Worm (Caenorhabditis elegans) whole organism, L1 larva: ENCODE results near the gene pmp-1.
A peak's percentile ranks its signal among the peaks of the same experiment; 100 is the strongest.

Experiments used
- C04F5.9 ChIP-seq: sonication (generic microtip); optimal IDR thresholded peaks from 2 replicates; lab custom pipeline; 2016; ENCODE audit warnings: missing genetic modification characterization, missing compliant biosample characterization
- C16A3.4 ChIP-seq: fragments of 150-350 bp; optimal IDR thresholded peaks from 2 replicates; lab custom pipeline; 2014; ENCODE audit warnings: missing biosample characterization, missing genetic modification characterization
- C34B4.2 ChIP-seq: sonication (generic microtip); optimal IDR thresholded peaks from 2 replicates; lab custom pipeline; 2017; ENCODE audit warnings: mild to moderate bottlenecking, missing genetic modification characterization, missing compliant biosample characterization
- alr-1 ChIP-seq: fragments of 200-800 bp; sonication (Bioruptor generic); optimal IDR thresholded peaks from 2 replicates; lab custom pipeline; 2018; ENCODE audit warnings: borderline replicate concordance, mild to moderate bottlenecking, missing genetic modification characterization, missing compliant biosample characterization
- blmp-1 ChIP-seq: fragments of 150-350 bp; optimal IDR thresholded peaks from 2 replicates; lab custom pipeline; 2014; ENCODE audit warnings: missing biosample characterization, missing genetic modification characterization
- ceh-8 ChIP-seq: fragments of 200-800 bp; sonication (Bioruptor generic); optimal IDR thresholded peaks from 2 replicates; lab custom pipeline; 2018; ENCODE audit warnings: mild to moderate bottlenecking, missing genetic modification characterization, moderate library complexity, missing compliant biosample characterization
- ceh-90 ChIP-seq: sonication (generic microtip); optimal IDR thresholded peaks from 2 replicates; lab custom pipeline; 2016; ENCODE audit warnings: missing genetic modification characterization, missing compliant biosample characterization
- dpl-1 ChIP-seq, 3 experiments: fragments of 150-350 bp in 2 of 3; sonication (generic microtip) in 1 of 3; optimal IDR thresholded peaks; 2 replicates each; lab custom pipeline; 2014 to 2017; ENCODE audit warnings: missing biosample characterization in 3 of 3, missing genetic modification characterization in 3 of 3, missing genetic modification reagents in 3 of 3
- dsc-1 ChIP-seq: sonication (generic microtip); optimal IDR thresholded peaks from 2 replicates; lab custom pipeline; 2016; ENCODE audit warnings: mild to moderate bottlenecking, missing genetic modification characterization, missing compliant biosample characterization
- efl-1 ChIP-seq, 4 experiments: fragments of 150-350 bp; optimal IDR thresholded peaks in 3 of 4; peaks in 1 of 4; 1 replicate in 1 of 4; 2 replicates in 3 of 4; lab custom pipeline; 2014; ENCODE audit warnings: missing biosample characterization in 2 of 4, missing genetic modification characterization in 2 of 4, missing genetic modification reagents in 2 of 4
- egl-27 ChIP-seq, 2 experiments: fragments of 150-350 bp in 1 of 2; sonication (generic microtip); optimal IDR thresholded peaks; 3 replicates each; lab custom pipeline; 2017 to 2018; ENCODE audit warnings: missing biosample characterization in 2 of 2, missing genetic modification characterization in 2 of 2, missing genetic modification reagents in 2 of 2
- elt-3 ChIP-seq, 6 experiments: fragments of 150-350 bp in 1 of 6; sonication (generic microtip); optimal IDR thresholded peaks; 2 replicates each; lab custom pipeline; 2017 to 2018; ENCODE audit warnings: missing biosample characterization in 6 of 6, missing genetic modification characterization in 6 of 6, inconsistent platforms in 1 of 6
- fos-1 ChIP-seq: fragments of 150-350 bp; optimal IDR thresholded peaks from 2 replicates; lab custom pipeline; 2014; ENCODE audit warnings: missing biosample characterization, missing genetic modification characterization
- grh-1 ChIP-seq: fragments of 200-800 bp; sonication (Bioruptor generic); IDR thresholded peaks from 2 replicates; pipeline ENCODE4 v1.3.6; 2022; ENCODE audit warnings: missing genetic modification reagents, missing genetic modification characterization, missing compliant biosample characterization
- hlh-17 ChIP-seq: fragments of 200-800 bp; sonication (Bioruptor generic); optimal IDR thresholded peaks from 2 replicates; lab custom pipeline; 2018; ENCODE audit warnings: missing genetic modification characterization, mild to moderate bottlenecking, missing compliant biosample characterization, moderate library complexity, borderline replicate concordance
- hpl-2 ChIP-seq: fragments of 150-350 bp; optimal IDR thresholded peaks from 2 replicates; lab custom pipeline; 2014; ENCODE audit warnings: missing biosample characterization, missing genetic modification reagents, missing genetic modification characterization
- jun-1 ChIP-seq: fragments of 150-350 bp; optimal IDR thresholded peaks from 2 replicates; lab custom pipeline; 2014; ENCODE audit warnings: missing biosample characterization, missing genetic modification reagents, missing genetic modification characterization
- lin-14 ChIP-seq: fragments of 200-800 bp; sonication (Bioruptor generic); optimal IDR thresholded peaks from 2 replicates; lab custom pipeline; 2018; ENCODE audit warnings: mild to moderate bottlenecking, missing genetic modification characterization, moderate library complexity, missing compliant biosample characterization
- lin-35 ChIP-seq, 2 experiments: fragments of 150-350 bp; optimal IDR thresholded peaks; 2 replicates each; lab custom pipeline; 2014; ENCODE audit warnings: missing biosample characterization in 2 of 2, missing genetic modification characterization in 2 of 2, missing genetic modification reagents in 2 of 2
- lir-3 ChIP-seq: sonication (generic microtip); optimal IDR thresholded peaks from 2 replicates; lab custom pipeline; 2016; ENCODE audit warnings: mild to moderate bottlenecking, missing genetic modification characterization, moderate library complexity, missing compliant biosample characterization; ENCODE audit not compliant: poor library complexity
- lsy-2 ChIP-seq, 2 experiments: fragments of 150-350 bp; optimal IDR thresholded peaks; 2 replicates each; lab custom pipeline; 2014; ENCODE audit warnings: missing biosample characterization in 2 of 2, missing genetic modification characterization in 2 of 2
- mdl-1 ChIP-seq, 2 experiments: fragments of 150-350 bp; optimal IDR thresholded peaks; 2 replicates each; lab custom pipeline; 2014 to 2017; ENCODE audit warnings: missing biosample characterization in 2 of 2, missing genetic modification characterization in 2 of 2, inconsistent platforms in 1 of 2
- mep-1 ChIP-seq: fragments of 150-350 bp; optimal IDR thresholded peaks from 2 replicates; lab custom pipeline; 2014; ENCODE audit warnings: missing biosample characterization, missing genetic modification characterization
- nhr-19 ChIP-seq: fragments of 200-800 bp; sonication (Bioruptor generic); conservative IDR thresholded peaks from 2 replicates; pipeline ENCODE4 v1.3.6; 2022; ENCODE audit warnings: missing genetic modification characterization, missing compliant biosample characterization
- nhr-20 ChIP-seq: sonication (generic microtip); optimal IDR thresholded peaks from 2 replicates; lab custom pipeline; 2016; ENCODE audit warnings: mild to moderate bottlenecking, missing genetic modification characterization, missing compliant biosample characterization
- nhr-47 ChIP-seq: sonication (generic microtip); optimal IDR thresholded peaks from 2 replicates; lab custom pipeline; 2016; ENCODE audit warnings: mild to moderate bottlenecking, missing genetic modification characterization, moderate library complexity, missing compliant biosample characterization
- nhr-71 ChIP-seq: sonication (generic microtip); optimal IDR thresholded peaks from 2 replicates; lab custom pipeline; 2016; ENCODE audit warnings: mild to moderate bottlenecking, missing genetic modification characterization, moderate library complexity, missing compliant biosample characterization
- nhr-85 ChIP-seq: sonication (generic microtip); peaks from one replicate; lab custom pipeline; 2016; ENCODE audit warnings: missing genetic modification characterization, inconsistent platforms, missing compliant biosample characterization
- nhr-90 ChIP-seq: sonication (generic microtip); optimal IDR thresholded peaks from 2 replicates; lab custom pipeline; 2016; ENCODE audit warnings: mild to moderate bottlenecking, missing genetic modification characterization, missing compliant biosample characterization; ENCODE audit not compliant: poor library complexity
- pax-3 ChIP-seq: fragments of 200-800 bp; sonication (Bioruptor generic); optimal IDR thresholded peaks from 2 replicates; lab custom pipeline; 2018; ENCODE audit warnings: mild to moderate bottlenecking, missing genetic modification characterization, moderate library complexity, missing compliant biosample characterization
- pqm-1 ChIP-seq: sonication (generic microtip); optimal IDR thresholded peaks from 3 replicates; lab custom pipeline; 2017; ENCODE audit warnings: missing biosample characterization, missing genetic modification characterization
- rnt-1 ChIP-seq: sonication (generic microtip); optimal IDR thresholded peaks from 2 replicates; lab custom pipeline; 2016; ENCODE audit warnings: mild to moderate bottlenecking, missing genetic modification characterization, moderate library complexity, missing compliant biosample characterization
- snu-23 ChIP-seq: sonication (generic microtip); optimal IDR thresholded peaks from 2 replicates; lab custom pipeline; 2016; ENCODE audit warnings: missing genetic modification characterization, missing compliant biosample characterization
- tbx-2 ChIP-seq: sonication (generic microtip); optimal IDR thresholded peaks from 2 replicates; lab custom pipeline; 2016; ENCODE audit warnings: missing genetic modification characterization, missing compliant biosample characterization
- unc-130 ChIP-seq: fragments of 150-350 bp; optimal IDR thresholded peaks from 2 replicates; lab custom pipeline; 2017; ENCODE audit warnings: missing biosample characterization, missing genetic modification characterization, inconsistent platforms
- unc-98 ChIP-seq: fragments of 200-800 bp; sonication (Bioruptor generic); IDR thresholded peaks from 2 replicates; pipeline ENCODE4 v1.3.6; 2022; ENCODE audit warnings: missing genetic modification characterization, missing compliant biosample characterization
- vab-15 ChIP-seq: sonication (generic microtip); optimal IDR thresholded peaks from 2 replicates; lab custom pipeline; 2017; ENCODE audit warnings: missing genotype, mild to moderate bottlenecking, missing genetic modification characterization, missing compliant biosample characterization
- xbp-1 ChIP-seq: sonication (generic microtip); optimal IDR thresholded peaks from 2 replicates; lab custom pipeline; 2016; ENCODE audit warnings: missing genetic modification characterization, missing compliant biosample characterization
- zag-1 ChIP-seq: fragments of 150-350 bp; optimal IDR thresholded peaks from 2 replicates; lab custom pipeline; 2014; ENCODE audit warnings: missing biosample characterization, missing genetic modification characterization
- zip-4 ChIP-seq: fragments of 200-800 bp; sonication (Bioruptor generic); optimal IDR thresholded peaks from 2 replicates; lab custom pipeline; 2018; ENCODE audit warnings: mild to moderate bottlenecking, missing genetic modification characterization, moderate library complexity, missing compliant biosample characterization
- ztf-4 ChIP-seq: fragments of 150-350 bp; optimal IDR thresholded peaks from 2 replicates; lab custom pipeline; 2014; ENCODE audit warnings: missing biosample characterization, missing genetic modification characterization

pmp-1 gene

DNA sequence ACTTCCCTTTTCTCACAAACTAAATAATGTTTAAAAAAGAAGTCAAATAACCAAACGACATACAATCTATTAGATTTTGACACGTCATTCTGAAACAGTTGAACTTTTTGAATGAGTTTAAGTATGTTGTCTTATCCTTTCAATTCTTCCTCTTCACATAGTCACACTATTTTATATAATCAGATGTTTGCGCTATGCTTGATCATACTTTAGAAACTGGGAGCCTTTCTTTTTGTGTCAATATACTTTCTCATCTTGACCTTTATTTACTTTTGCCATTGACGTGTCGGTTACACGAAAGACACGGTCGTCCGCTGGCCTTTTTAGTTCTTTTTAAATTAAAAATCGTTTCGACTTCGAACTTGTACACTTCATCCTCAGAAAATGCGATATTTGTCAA is 31.6 kb downstream of the pmp-1 start, which contains the start of gene C04A2.15:
Gene C04A2.15, plus strand, starts transcription at position 299 of the 400 bp plus-strand sequence.
- TF ChIP-seq xbp-1 (tag; lab: Kevin White, UChicago) (no peak), ceh-90 (no peak), lin-14 (GFP tag; lab: Kevin White, UChicago) (peak; percentile 34)

DNA sequence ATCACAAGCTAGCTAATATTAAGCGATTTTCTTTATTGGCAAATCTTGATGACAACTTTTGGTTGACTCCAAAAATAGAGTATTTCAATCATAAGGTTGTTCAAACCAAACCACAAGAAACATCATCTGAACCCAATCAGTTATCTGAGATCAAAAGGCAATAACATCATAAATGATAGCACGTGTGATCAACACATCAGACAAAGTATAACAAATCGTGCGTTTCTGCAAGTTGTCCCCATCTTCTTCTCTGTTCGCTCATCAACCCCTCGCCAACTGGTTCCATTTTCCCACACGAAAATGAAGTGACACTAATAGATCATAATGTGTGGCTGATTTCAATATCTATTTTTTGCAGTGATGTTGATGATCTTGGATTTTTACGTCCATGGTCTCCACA is 34.2 kb downstream of the pmp-1 start:
- TF ChIP-seq ztf-4 (tag; lab: Kevin White, UChicago), result peak; percentile 60
- TF ChIP-seq nhr-47 (tag; lab: Kevin White, UChicago), result peak; percentile 6
- peak; percentile 24 for TF ChIP-seq lir-3
- TF ChIP-seq unc-98 (GFP tag; lab: Robert Waterston, UW), result no peak
- TF ChIP-seq mep-1, result peak; percentile 3
- peak in 1 of 3 experiments; percentile 37 for TF ChIP-seq dpl-1 (GFP tag; optimal IDR thresholded peaks at IDR 0.05; lab: Kevin White, UChicago)
- peak; percentile 82 for TF ChIP-seq vab-15
- TF ChIP-seq zip-4, result no peak
- no peak for TF ChIP-seq dsc-1
- TF ChIP-seq pax-3 (tag; lab: Kevin White, UChicago), result no peak
- TF ChIP-seq lsy-2 (tag; optimal IDR thresholded peaks at IDR 0.05; lab: Kevin White, UChicago), result peak in 1 of 2 experiments; percentile 31
- no peak for TF ChIP-seq efl-1 (optimal IDR thresholded peaks at IDR 0.05; lab: Kevin White, UChicago)
- peak in 1 of 2 experiments; percentile 92 for TF ChIP-seq efl-1 (GFP tag; optimal IDR thresholded peaks at IDR 0.05 in 1 of 2; lab: Kevin White, UChicago)
- peak; percentile 13 for TF ChIP-seq nhr-90 (tag; lab: Kevin White, UChicago)
- TF ChIP-seq lin-14 (GFP tag; lab: Kevin White, UChicago), result peak; percentile 74
- no peak for TF ChIP-seq pqm-1 (tag; lab: Kevin White, UChicago)
- TF ChIP-seq fos-1 (tag; lab: Kevin White, UChicago), result no peak
- TF ChIP-seq tbx-2 (tag; lab: Kevin White, UChicago), result peak; percentile 63
- peak; percentile 63 for TF ChIP-seq nhr-19 (GFP tag; lab: Robert Waterston, UW)
- peak in 1 of 2 experiments; percentile 73 for TF ChIP-seq lin-35 (GFP tag; optimal IDR thresholded peaks at IDR 0.05; lab: Kevin White, UChicago)
- TF ChIP-seq nhr-85 (tag; lab: Kevin White, UChicago), result peak; percentile 94
- TF ChIP-seq C16A3.4 (tag; lab: Kevin White, UChicago), result peak; percentile 34
- TF ChIP-seq nhr-71, result peak; percentile 84
- TF ChIP-seq nhr-20 (tag; lab: Kevin White, UChicago), result peak; percentile 79
- peak in 1 of 2 experiments; percentile 81 for TF ChIP-seq mdl-1 (tag; optimal IDR thresholded peaks at IDR 0.05; lab: Kevin White, UChicago)
- no peak for TF ChIP-seq C04F5.9 (tag; lab: Kevin White, UChicago)
- TF ChIP-seq rnt-1 (tag; lab: Kevin White, UChicago), result peak; percentile 15
- no peak for TF ChIP-seq hlh-17 (GFP tag; lab: Kevin White, UChicago)
- TF ChIP-seq elt-3 (tag; optimal IDR thresholded peaks at IDR 0.05; lab: Kevin White, UChicago), result peak in 3 of 6 experiments; percentile 7 to 93 (median 81)
- no peak for TF ChIP-seq hpl-2 (GFP tag; lab: Kevin White, UChicago)
- TF ChIP-seq blmp-1 (tag; lab: Kevin White, UChicago), result peak; percentile 86
- no peak for TF ChIP-seq C34B4.2
- no peak for TF ChIP-seq alr-1
- TF ChIP-seq grh-1 (GFP tag; lab: Robert Waterston, UW), result peak; percentile 42; the same call in 1 of the 2 replicates
- TF ChIP-seq unc-130 (tag; lab: Kevin White, UChicago), result peak; percentile 78
- TF ChIP-seq jun-1 (tag; lab: Kevin White, UChicago), result no peak
- TF ChIP-seq zag-1 (tag; lab: Kevin White, UChicago), result no peak
- no peak for TF ChIP-seq ceh-8 (GFP tag; lab: Kevin White, UChicago)
- TF ChIP-seq snu-23, result peak; percentile 59
- peak; percentile 48 to 71 for TF ChIP-seq egl-27 (tag; optimal IDR thresholded peaks at IDR 0.05; lab: Kevin White, UChicago)
- TF ChIP-seq, all 84 proteins: peak for 25
